Fruit fly (Drosophila melanogaster) whole organism, wandering third instar larva: ENCODE measurements around the gene fax.

ENCODE experiments used
- Abd-B ChIP-seq: fragments of >200 bp; optimal IDR thresholded peaks from 2 replicates; lab custom pipeline; 2017; ENCODE audit warnings: missing biosample characterization, missing genetic modification characterization
- CG32264 ChIP-seq: fragments of 200-800 bp; sonication (Bioruptor generic); optimal IDR thresholded peaks from 2 replicates; lab custom pipeline; 2016; ENCODE audit warnings: missing biosample characterization, missing genetic modification characterization
- CG9705 ChIP-seq: fragments of 200-800 bp; sonication (Bioruptor generic); optimal IDR thresholded peaks from 2 replicates; lab custom pipeline; 2018; ENCODE audit warnings: missing biosample characterization, mild to moderate bottlenecking, missing genetic modification characterization
- CrebA ChIP-seq: fragments of 200-800 bp; sonication (Bioruptor generic); optimal IDR thresholded peaks from 2 replicates; lab custom pipeline; 2016; ENCODE audit warnings: missing biosample characterization, mild to moderate bottlenecking, missing genetic modification characterization, borderline replicate concordance
- Dfd ChIP-seq: fragments of >200 bp; optimal IDR thresholded peaks from 2 replicates; lab custom pipeline; 2017; ENCODE audit warnings: missing biosample characterization, missing genetic modification characterization
- Dif ChIP-seq: fragments of 200-275, 200-300 bp; sonication (Bioruptor generic); optimal IDR thresholded peaks from 2 replicates; lab custom pipeline; 2018; ENCODE audit warnings: missing biosample characterization, missing genetic modification characterization; ENCODE audit not compliant: partially characterized antibody
- GATAd ChIP-seq: sonication (Bioruptor generic); optimal IDR thresholded peaks from 2 replicates; lab custom pipeline; 2016; ENCODE audit warnings: missing biosample characterization, missing genetic modification characterization
- HLH106 ChIP-seq: fragments of 200-800 bp; optimal IDR thresholded peaks from 3 replicates; lab custom pipeline; 2019; ENCODE audit warnings: missing biosample characterization, mild to moderate bottlenecking, missing genetic modification characterization, moderate library complexity
- Hnf4 ChIP-seq: fragments of 200-800 bp; sonication (Bioruptor generic); optimal IDR thresholded peaks from 2 replicates; lab custom pipeline; 2016; ENCODE audit warnings: missing biosample characterization, mild to moderate bottlenecking, missing genetic modification characterization
- Hr78 ChIP-seq: fragments of >200 bp; optimal IDR thresholded peaks from 2 replicates; lab custom pipeline; 2017; ENCODE audit warnings: missing biosample characterization, missing genetic modification characterization
- Hr83 ChIP-seq: fragments of 200-300 bp; sonication (Bioruptor generic); optimal IDR thresholded peaks from 2 replicates; lab custom pipeline; 2016; ENCODE audit warnings: missing biosample characterization, mild to moderate bottlenecking, missing genetic modification characterization, moderate library complexity; ENCODE audit not compliant: poor library complexity, severe bottlenecking
- Jra ChIP-seq: sonication (Bioruptor generic); optimal IDR thresholded peaks from 2 replicates; lab custom pipeline; 2016; ENCODE audit warnings: missing biosample characterization, missing genetic modification characterization
- Mio ChIP-seq: sonication (Bioruptor generic); optimal IDR thresholded peaks from 2 replicates; lab custom pipeline; 2016; ENCODE audit warnings: missing biosample characterization, missing genetic modification characterization
- Myc ChIP-seq: fragments of >200 bp; optimal IDR thresholded peaks from 2 replicates; lab custom pipeline; 2017
- N ChIP-seq: fragments of >200 bp; optimal IDR thresholded peaks from 2 replicates; lab custom pipeline; 2018; ENCODE audit warnings: missing biosample characterization, missing external identifiers, missing genetic modification characterization
- OdsH ChIP-seq: fragments of 200-800 bp; sonication (Bioruptor generic); optimal IDR thresholded peaks from 2 replicates; lab custom pipeline; 2016; ENCODE audit warnings: missing biosample characterization, mild to moderate bottlenecking, missing genetic modification characterization
- Rel ChIP-seq, 2 experiments: fragments of 200-800 bp; sonication (Bioruptor generic) in 1 of 2; optimal IDR thresholded peaks; 2 replicates in 1 of 2; 3 replicates in 1 of 2; lab custom pipeline; 2016 to 2019; ENCODE audit warnings: mild to moderate bottlenecking in 2 of 2, missing biosample characterization in 2 of 2, missing genetic modification characterization in 2 of 2, moderate library complexity in 1 of 2
- Sp1 ChIP-seq: fragments of 200-800 bp; sonication (Bioruptor generic); optimal IDR thresholded peaks from 3 replicates; lab custom pipeline; 2019; ENCODE audit warnings: missing biosample characterization, mild to moderate bottlenecking, missing genetic modification characterization, moderate library complexity
- Vsx2 ChIP-seq: fragments of 200-300, 225-300 bp; sonication (Bioruptor generic); optimal IDR thresholded peaks from 2 replicates; lab custom pipeline; 2018; ENCODE audit warnings: missing biosample characterization, missing genetic modification characterization; ENCODE audit not compliant: partially characterized antibody
- br ChIP-seq: fragments of 200-800 bp; sonication (Bioruptor generic); optimal IDR thresholded peaks from 2 replicates; lab custom pipeline; 2016; ENCODE audit warnings: missing biosample characterization, missing genetic modification characterization
- brk ChIP-seq: fragments of 200-800 bp; sonication (Bioruptor generic); optimal IDR thresholded peaks from 2 replicates; lab custom pipeline; 2016; ENCODE audit warnings: missing biosample characterization, mild to moderate bottlenecking, missing genetic modification characterization
- dl ChIP-seq, 2 experiments: fragments of 175-275, 200-275 bp in 1 of 2; fragments of 200-275 bp in 1 of 2; sonication (Bioruptor generic); optimal IDR thresholded peaks; lab custom pipeline; 2018; ENCODE audit warnings: mild to moderate bottlenecking in 2 of 2, missing biosample characterization in 2 of 2, missing genetic modification characterization in 2 of 2, moderate library complexity in 2 of 2; ENCODE audit not compliant: partially characterized antibody in 2 of 2, insufficient read depth in 1 of 2
- dmrt93B ChIP-seq: fragments of 200-800 bp; sonication (Bioruptor generic); optimal IDR thresholded peaks from 2 replicates; lab custom pipeline; 2018; ENCODE audit warnings: missing biosample characterization, mild to moderate bottlenecking, missing genetic modification characterization
- dsf ChIP-seq: sonication (Bioruptor generic); optimal IDR thresholded peaks from 2 replicates; lab custom pipeline; 2016; ENCODE audit warnings: missing biosample characterization, missing genetic modification characterization, borderline replicate concordance
- ey ChIP-seq: fragments of 200-800 bp; sonication (Bioruptor generic); optimal IDR thresholded peaks from 2 replicates; lab custom pipeline; 2016; ENCODE audit warnings: missing biosample characterization, missing genetic modification characterization
- foxo ChIP-seq, 2 experiments: fragments of 200-800 bp; sonication (Bioruptor generic); optimal IDR thresholded peaks; 2 replicates in 1 of 2; 3 replicates in 1 of 2; lab custom pipeline; 2016 to 2017; ENCODE audit warnings: missing biosample characterization in 2 of 2, missing genetic modification characterization in 2 of 2
- fru ChIP-seq: fragments of 200-800 bp; sonication (Bioruptor generic); optimal IDR thresholded peaks from 3 replicates; lab custom pipeline; 2016; ENCODE audit warnings: missing biosample characterization, mild to moderate bottlenecking, missing genetic modification characterization
- h ChIP-seq: fragments of 200-800 bp; sonication (Bioruptor generic); optimal IDR thresholded peaks from 3 replicates; lab custom pipeline; 2016; ENCODE audit warnings: missing biosample characterization, mild to moderate bottlenecking, missing genetic modification characterization
- jim ChIP-seq: fragments of 175-275, 200-325 bp; sonication (Bioruptor generic); optimal IDR thresholded peaks from 2 replicates; lab custom pipeline; 2016; ENCODE audit warnings: missing biosample characterization, mild to moderate bottlenecking, missing genetic modification characterization
- lola ChIP-seq: fragments of >200 bp; optimal IDR thresholded peaks from 2 replicates; lab custom pipeline; 2017; ENCODE audit warnings: missing biosample characterization, missing genetic modification characterization
- pan ChIP-seq: fragments of >200 bp; optimal IDR thresholded peaks from 2 replicates; lab custom pipeline; 2017
- psq ChIP-seq: fragments of 200-800 bp; sonication (Bioruptor generic); optimal IDR thresholded peaks from 3 replicates; lab custom pipeline; 2017; ENCODE audit warnings: missing biosample characterization, mild to moderate bottlenecking, missing genetic modification characterization, moderate library complexity
- rgr ChIP-seq: fragments of 200-800 bp; sonication (Bioruptor generic); optimal IDR thresholded peaks from 3 replicates; lab custom pipeline; 2016; ENCODE audit warnings: missing biosample characterization, mild to moderate bottlenecking, missing genetic modification characterization
- sage ChIP-seq: fragments of 200-800 bp; sonication (Bioruptor generic); optimal IDR thresholded peaks from 2 replicates; lab custom pipeline; 2016; ENCODE audit warnings: missing biosample characterization, mild to moderate bottlenecking, missing genetic modification characterization
- sv ChIP-seq: fragments of 200-800 bp; sonication (Bioruptor generic); optimal IDR thresholded peaks from 3 replicates; lab custom pipeline; 2016; ENCODE audit warnings: missing biosample characterization, missing genetic modification characterization
- tai ChIP-seq: sonication (Bioruptor generic); optimal IDR thresholded peaks from 2 replicates; lab custom pipeline; 2016; ENCODE audit warnings: missing biosample characterization, missing genetic modification characterization
- usp ChIP-seq: fragments of >200 bp; optimal IDR thresholded peaks from 2 replicates; lab custom pipeline; 2017; ENCODE audit warnings: missing biosample characterization, missing genetic modification characterization
- woc ChIP-seq: sonication (Bioruptor generic); optimal IDR thresholded peaks from 2 replicates; lab custom pipeline; 2016; ENCODE audit warnings: missing biosample characterization, mild to moderate bottlenecking, missing genetic modification characterization

The fax gene

DNA sequence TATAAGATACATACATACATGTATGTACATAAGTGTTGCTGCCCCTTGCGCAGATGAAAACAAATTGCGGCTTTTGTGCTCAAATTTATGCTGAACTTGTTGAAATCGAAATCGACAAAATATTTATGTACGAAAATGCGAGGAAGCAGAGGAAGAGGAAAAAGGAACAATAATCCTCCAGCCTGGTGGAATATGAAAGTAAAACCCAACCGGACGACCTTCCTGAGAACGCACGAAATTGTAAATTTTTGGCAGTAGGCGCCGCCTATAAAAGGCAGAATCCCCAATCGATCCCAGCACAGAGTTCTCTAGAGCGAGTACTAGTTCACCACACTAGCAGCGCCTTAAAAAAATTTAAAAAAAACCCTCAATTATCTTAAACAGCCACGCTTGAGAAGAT, 47.0 kb downstream of the fax start, which contains the start of gene Cpr72Eb:
Gene Cpr72Eb (plus strand): TSS at position 301 of the 400 bp plus-strand sequence.
- no peak for TF ChIP-seq Hr83 (GFP tag; lab: Kevin White, UChicago)
- TF ChIP-seq lola (GFP tag; lab: Kevin White, UChicago) = no peak
- TF ChIP-seq dl (GFP tag; optimal IDR thresholded peaks at IDR 0.05; lab: Kevin White, UChicago; ENCODE audit: insufficient read depth in 1 of 2, partially characterized antibody in 2 of 2) = no peak
- no peak for TF ChIP-seq GATAd (GFP tag; lab: Kevin White, UChicago)
- no peak for TF ChIP-seq fru
- no peak for TF ChIP-seq ey (GFP tag; lab: Kevin White, UChicago)
- no peak for TF ChIP-seq tai (GFP tag; lab: Kevin White, UChicago)
- no peak for TF ChIP-seq Abd-B (GFP tag; lab: Kevin White, UChicago)
- no peak for TF ChIP-seq br (GFP tag; lab: Kevin White, UChicago)
- TF ChIP-seq h (GFP tag; lab: Kevin White, UChicago) = no peak
- no peak for TF ChIP-seq psq
- no peak for TF ChIP-seq Myc (lab: Kevin White, UChicago)
- TF ChIP-seq CG32264 = no peak
- TF ChIP-seq Dfd (GFP tag; lab: Kevin White, UChicago) = no peak
- TF ChIP-seq Sp1 (GFP tag; lab: Kevin White, UChicago) = no peak
- TF ChIP-seq Hnf4 (GFP tag; lab: Kevin White, UChicago) = no peak
- no peak for TF ChIP-seq Vsx2 (GFP tag; lab: Kevin White, UChicago)
- TF ChIP-seq CrebA (GFP tag; lab: Kevin White, UChicago) = no peak
- no peak for TF ChIP-seq pan (lab: Kevin White, UChicago)
- TF ChIP-seq jim (GFP tag; lab: Kevin White, UChicago) = no peak

DNA sequence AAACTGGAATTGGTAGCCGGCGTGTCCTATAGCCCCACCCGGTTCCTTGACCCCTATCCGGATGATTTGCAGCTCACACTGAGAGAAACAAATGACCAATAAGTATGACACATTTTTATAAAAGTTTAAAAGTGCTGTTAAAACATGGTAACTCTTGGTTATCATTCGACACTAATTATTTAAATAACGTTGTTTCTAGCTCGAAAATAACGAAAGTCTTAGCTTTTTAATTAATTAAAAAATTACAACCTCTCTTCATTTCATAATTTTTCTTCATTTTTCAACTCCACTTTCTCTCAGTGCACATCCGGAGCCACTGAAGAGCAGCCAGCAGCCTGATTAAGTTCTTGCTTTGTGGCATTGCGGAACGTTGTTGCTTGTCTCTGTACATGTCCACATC, 47.4 kb downstream of the fax start:
- TF ChIP-seq CG9705 (GFP tag; lab: Kevin White, UChicago) (peak; percentile 39), woc (peak; percentile 67), pan (lab: Kevin White, UChicago) (no peak), dmrt93B (GFP tag; lab: Kevin White, UChicago) (peak; percentile 56), dsf (GFP tag; lab: Kevin White, UChicago) (no peak), Hr78 (GFP tag; lab: Kevin White, UChicago) (no peak), br (GFP tag; lab: Kevin White, UChicago) (peak; percentile 73), sv (GFP tag; lab: Kevin White, UChicago) (no peak), CrebA (GFP tag; lab: Kevin White, UChicago) (no peak), Hnf4 (GFP tag; lab: Kevin White, UChicago) (peak; percentile 65), Sp1 (GFP tag; lab: Kevin White, UChicago) (peak; percentile 78), CG32264 (peak; percentile 25), HLH106 (tag; lab: Kevin White, UChicago) (peak; percentile 82), GATAd (GFP tag; lab: Kevin White, UChicago) (no peak), N (GFP tag; lab: Kevin White, UChicago) (no peak), psq (peak; percentile 66), foxo (GFP tag; optimal IDR thresholded peaks at IDR 0.05; lab: Kevin White, UChicago) (peak in 1 of 2 experiments; percentile 78), Abd-B (GFP tag; lab: Kevin White, UChicago) (no peak), Jra (GFP tag; lab: Kevin White, UChicago) (no peak), Dfd (GFP tag; lab: Kevin White, UChicago) (no peak), Mio (no peak), Myc (lab: Kevin White, UChicago) (no peak), ey (GFP tag; lab: Kevin White, UChicago) (peak; percentile 69), dl (GFP tag; optimal IDR thresholded peaks at IDR 0.05; lab: Kevin White, UChicago; ENCODE audit: insufficient read depth in 1 of 2, partially characterized antibody in 2 of 2) (no peak), h (GFP tag; lab: Kevin White, UChicago) (peak; percentile 83), Hr83 (GFP tag; lab: Kevin White, UChicago) (no peak), Vsx2 (GFP tag; lab: Kevin White, UChicago) (no peak), sage (no peak), Rel (GFP tag; optimal IDR thresholded peaks at IDR 0.05; lab: Kevin White, UChicago) (no peak), Rel (tag; optimal IDR thresholded peaks at IDR 0.05; lab: Kevin White, UChicago) (no peak), tai (GFP tag; lab: Kevin White, UChicago) (no peak), usp (GFP tag; lab: Kevin White, UChicago) (no peak), jim (GFP tag; lab: Kevin White, UChicago) (no peak), Dif (GFP tag; lab: Kevin White, UChicago) (no peak), fru (peak; percentile 81), brk (peak; percentile 27), rgr (peak; percentile 70), lola (GFP tag; lab: Kevin White, UChicago) (no peak), OdsH (peak; percentile 81)
- TF ChIP-seq, all 38 proteins: peak for 16
